Worm (Caenorhabditis elegans): ENCODE results near the gene EGAP5.1.
A peak's percentile ranks its signal among the peaks of the same experiment; 100 is the strongest.

EGAP5.1 gene

DNA sequence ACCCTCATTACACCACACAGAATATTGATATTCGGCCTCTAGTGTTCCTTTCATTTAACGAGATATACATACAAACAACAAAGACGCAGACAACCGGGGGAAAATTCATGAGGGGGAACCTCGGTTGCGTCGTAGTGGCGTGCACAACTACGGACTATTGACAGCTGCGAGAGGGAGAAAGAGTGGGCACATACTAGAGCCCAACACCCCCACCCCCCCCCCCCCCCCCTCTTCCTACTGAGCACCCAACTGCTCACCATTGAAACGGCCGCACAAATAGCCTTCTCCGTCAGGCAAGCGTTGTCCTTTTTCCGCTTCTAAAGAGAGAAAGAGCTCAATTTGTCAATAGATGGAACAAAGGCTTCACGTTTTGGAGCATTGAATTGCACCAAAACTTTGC is 22.7 kb upstream of the EGAP5.1 start:
- TF ChIP-seq K12H6.12 (tag; optimal IDR thresholded peaks at IDR 0.05): peak; percentile 68
- TF ChIP-seq hmg-1.2 (GFP tag; IDR thresholded peaks at IDR 0.05): peak; percentile 25; the same call in 1 of the 2 replicates
- peak; percentile 56; the same call in 1 of the 2 replicates for TF ChIP-seq egrh-3 (GFP tag; IDR thresholded peaks at IDR 0.05)
- TF ChIP-seq ztf-28 (GFP tag; IDR thresholded peaks at IDR 0.05): no peak
- TF ChIP-seq ceh-27 (GFP tag; optimal IDR thresholded peaks at IDR 0.05): peak; percentile 38

DNA sequence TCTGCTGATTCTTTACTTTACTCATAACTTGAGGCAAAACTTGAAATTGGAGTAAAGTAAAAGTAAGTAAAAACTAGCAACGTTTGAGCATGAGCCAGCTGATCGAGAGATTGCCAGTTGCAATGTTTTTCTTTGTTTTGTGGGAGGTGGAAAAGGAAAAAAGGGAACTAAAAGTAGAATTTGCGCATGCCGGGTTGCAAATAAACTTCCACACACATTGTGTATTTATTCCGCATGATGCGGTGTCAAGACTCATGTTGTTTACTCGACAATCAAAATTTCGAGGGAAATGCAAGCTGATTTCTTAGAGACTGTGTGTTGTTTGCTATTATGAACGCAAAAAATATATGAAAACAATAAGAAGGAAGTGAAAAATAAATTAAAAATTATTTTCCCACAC is 20.5 kb upstream of the EGAP5.1 start:
- TF ChIP-seq repo-1 (tag; optimal IDR thresholded peaks at IDR 0.05) (no peak), ceh-79 (tag; optimal IDR thresholded peaks at IDR 0.05) (no peak), ztf-28 (GFP tag; IDR thresholded peaks at IDR 0.05) (no peak), nfya-2 (GFP tag; IDR thresholded peaks at IDR 0.05) (no peak), let-607 (tag; optimal IDR thresholded peaks at IDR 0.05) (no peak), F37B4.10 (GFP tag; IDR thresholded peaks at IDR 0.05) (no peak), ceh-91 (GFP tag; IDR thresholded peaks at IDR 0.05) (no peak), snpc-1.1 (tag; optimal IDR thresholded peaks at IDR 0.05; ENCODE audit: insufficient read depth) (no peak), F52B5.7 (tag; optimal IDR thresholded peaks at IDR 0.05) (no peak), ama-1 (optimal IDR thresholded peaks at IDR 0.05) (no peak), ama-1 (GFP tag; optimal IDR thresholded peaks at IDR 0.05) (no peak), athp-1 (tag; optimal IDR thresholded peaks at IDR 0.05) (no peak), nfya-1 (tag; optimal IDR thresholded peaks at IDR 0.05; ENCODE audit: borderline replicate concordance, insufficient read depth) (no peak), B0035.1 (tag; optimal IDR thresholded peaks at IDR 0.05) (no peak), ztf-25 (GFP tag; IDR thresholded peaks at IDR 0.05) (no peak), F57C9.4 (tag; optimal IDR thresholded peaks at IDR 0.05) (no peak), sea-2 (GFP tag; IDR thresholded peaks at IDR 0.05) (no peak), tbx-9 (tag; optimal IDR thresholded peaks at IDR 0.05; ENCODE audit: borderline replicate concordance) (no peak), K11D2.4 (GFP tag; IDR thresholded peaks at IDR 0.05) (no peak)

- TF ChIP-seq sdz-38 (tag; optimal IDR thresholded peaks at IDR 0.05): no peak
- TF ChIP-seq Y95B8A.8 (GFP tag; IDR thresholded peaks at IDR 0.05): no peak
- TF ChIP-seq lin-35 (GFP tag; optimal IDR thresholded peaks at IDR 0.05): no peak
- TF ChIP-seq F10E7.11 (tag; optimal IDR thresholded peaks at IDR 0.05): no peak
- no peak for TF ChIP-seq ceh-100 (GFP tag; IDR thresholded peaks at IDR 0.05)
- TF ChIP-seq pbrm-1 (GFP tag; IDR thresholded peaks at IDR 0.05): no peak
- TF ChIP-seq Y53G8AR.9 (GFP tag; conservative IDR thresholded peaks at IDR 0.05): no peak
- no peak for TF ChIP-seq hmg-20 (GFP tag; IDR thresholded peaks at IDR 0.05)
- no peak for TF ChIP-seq tlf-1 (GFP tag; optimal IDR thresholded peaks at IDR 0.05)
- no peak for TF ChIP-seq ceh-27 (GFP tag; optimal IDR thresholded peaks at IDR 0.05)
- TF ChIP-seq mxl-1 (tag; optimal IDR thresholded peaks at IDR 0.05): no peak
- no peak for TF ChIP-seq F39B2.1 (GFP tag; IDR thresholded peaks at IDR 0.05)
Observed at ce11 chrX:5147918-5148317, 14.9 kb upstream of the EGAP5.1 start, which contains the start of gene C31H2.14. TSS of gene C31H2.14 (plus strand) at chrX:5148218.

DNA sequence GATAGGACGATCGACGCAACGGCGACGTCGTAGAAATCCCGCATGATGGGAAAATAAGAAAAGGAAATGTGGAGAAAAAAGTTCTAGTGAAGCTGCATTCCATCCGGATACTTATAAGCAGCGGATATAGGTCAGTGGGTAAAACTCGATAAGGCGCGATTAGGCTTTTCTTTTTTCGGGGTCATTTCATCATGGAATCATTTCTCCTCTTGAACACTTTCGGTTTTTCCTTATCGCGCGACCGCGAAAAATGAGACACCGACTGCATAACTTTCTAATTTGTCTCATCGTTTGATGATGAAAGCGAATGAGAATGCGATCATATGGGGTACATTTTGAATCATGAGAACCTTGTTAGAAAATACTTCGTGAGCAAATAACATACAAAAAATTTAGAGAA is 12.5 kb upstream of the EGAP5.1 start, which contains the start of gene dpy-8:
Gene dpy-8 (minus strand): TSS at position 88 of the 400 bp plus-strand sequence.
- TF ChIP-seq athp-1 (tag; optimal IDR thresholded peaks at IDR 0.05) (no peak), zfh-2 (GFP tag; conservative IDR thresholded peaks at IDR 0.05) (no peak), atf-7 (tag; optimal IDR thresholded peaks at IDR 0.05) (no peak), F23B12.7 (tag; optimal IDR thresholded peaks at IDR 0.05; ENCODE audit: insufficient read depth) (no peak), mcd-1 (GFP tag; IDR thresholded peaks at IDR 0.05) (no peak), madf-3 (GFP tag; IDR thresholded peaks at IDR 0.05) (no peak), hsf-1 (GFP tag; IDR thresholded peaks at IDR 0.05) (no peak), attf-6 (GFP tag; IDR thresholded peaks at IDR 0.05) (no peak), madf-6 (GFP tag; IDR thresholded peaks at IDR 0.05) (no peak), let-526 (GFP tag; IDR thresholded peaks at IDR 0.05) (no peak), T07F8.4 (tag; optimal IDR thresholded peaks at IDR 0.05) (no peak), D2030.7 (GFP tag; IDR thresholded peaks at IDR 0.05) (no peak), ceh-40 (GFP tag; IDR thresholded peaks at IDR 0.05) (no peak), K11D2.4 (GFP tag; IDR thresholded peaks at IDR 0.05) (no peak)
